Fruit fly (Drosophila melanogaster) whole organism, wandering third instar larva: ENCODE data around the gene CG46303.

Experiments
- Abd-B ChIP-seq: fragments of >200 bp; optimal IDR thresholded peaks from 2 replicates; lab custom pipeline; 2017; ENCODE audit warnings: missing biosample characterization, missing genetic modification characterization
- CG32264 ChIP-seq: fragments of 200-800 bp; sonication (Bioruptor generic); optimal IDR thresholded peaks from 2 replicates; lab custom pipeline; 2016; ENCODE audit warnings: missing biosample characterization, missing genetic modification characterization
- CG9705 ChIP-seq: fragments of 200-800 bp; sonication (Bioruptor generic); optimal IDR thresholded peaks from 2 replicates; lab custom pipeline; 2018; ENCODE audit warnings: missing biosample characterization, mild to moderate bottlenecking, missing genetic modification characterization
- CrebA ChIP-seq: fragments of 200-800 bp; sonication (Bioruptor generic); optimal IDR thresholded peaks from 2 replicates; lab custom pipeline; 2016; ENCODE audit warnings: missing biosample characterization, mild to moderate bottlenecking, missing genetic modification characterization, borderline replicate concordance
- GATAd ChIP-seq: sonication (Bioruptor generic); optimal IDR thresholded peaks from 2 replicates; lab custom pipeline; 2016; ENCODE audit warnings: missing biosample characterization, missing genetic modification characterization
- HLH106 ChIP-seq: fragments of 200-800 bp; optimal IDR thresholded peaks from 3 replicates; lab custom pipeline; 2019; ENCODE audit warnings: missing biosample characterization, mild to moderate bottlenecking, missing genetic modification characterization, moderate library complexity
- Hnf4 ChIP-seq: fragments of 200-800 bp; sonication (Bioruptor generic); optimal IDR thresholded peaks from 2 replicates; lab custom pipeline; 2016; ENCODE audit warnings: missing biosample characterization, mild to moderate bottlenecking, missing genetic modification characterization
- Hr78 ChIP-seq: fragments of >200 bp; optimal IDR thresholded peaks from 2 replicates; lab custom pipeline; 2017; ENCODE audit warnings: missing biosample characterization, missing genetic modification characterization
- Hr83 ChIP-seq: fragments of 200-300 bp; sonication (Bioruptor generic); optimal IDR thresholded peaks from 2 replicates; lab custom pipeline; 2016; ENCODE audit warnings: missing biosample characterization, mild to moderate bottlenecking, missing genetic modification characterization, moderate library complexity; ENCODE audit not compliant: poor library complexity, severe bottlenecking
- Jra ChIP-seq: sonication (Bioruptor generic); optimal IDR thresholded peaks from 2 replicates; lab custom pipeline; 2016; ENCODE audit warnings: missing biosample characterization, missing genetic modification characterization
- Mio ChIP-seq: sonication (Bioruptor generic); optimal IDR thresholded peaks from 2 replicates; lab custom pipeline; 2016; ENCODE audit warnings: missing biosample characterization, missing genetic modification characterization
- Myc ChIP-seq: fragments of >200 bp; optimal IDR thresholded peaks from 2 replicates; lab custom pipeline; 2017
- OdsH ChIP-seq: fragments of 200-800 bp; sonication (Bioruptor generic); optimal IDR thresholded peaks from 2 replicates; lab custom pipeline; 2016; ENCODE audit warnings: missing biosample characterization, mild to moderate bottlenecking, missing genetic modification characterization
- Rel ChIP-seq, 2 experiments: fragments of 200-800 bp; sonication (Bioruptor generic) in 1 of 2; optimal IDR thresholded peaks; 2 replicates in 1 of 2; 3 replicates in 1 of 2; lab custom pipeline; 2016 to 2019; ENCODE audit warnings: mild to moderate bottlenecking in 2 of 2, missing biosample characterization in 2 of 2, missing genetic modification characterization in 2 of 2, moderate library complexity in 1 of 2
- Sp1 ChIP-seq: fragments of 200-800 bp; sonication (Bioruptor generic); optimal IDR thresholded peaks from 3 replicates; lab custom pipeline; 2019; ENCODE audit warnings: missing biosample characterization, mild to moderate bottlenecking, missing genetic modification characterization, moderate library complexity
- br ChIP-seq: fragments of 200-800 bp; sonication (Bioruptor generic); optimal IDR thresholded peaks from 2 replicates; lab custom pipeline; 2016; ENCODE audit warnings: missing biosample characterization, missing genetic modification characterization
- brk ChIP-seq: fragments of 200-800 bp; sonication (Bioruptor generic); optimal IDR thresholded peaks from 2 replicates; lab custom pipeline; 2016; ENCODE audit warnings: missing biosample characterization, mild to moderate bottlenecking, missing genetic modification characterization
- dl ChIP-seq, 2 experiments: fragments of 175-275, 200-275 bp in 1 of 2; fragments of 200-275 bp in 1 of 2; sonication (Bioruptor generic); optimal IDR thresholded peaks; lab custom pipeline; 2018; ENCODE audit warnings: mild to moderate bottlenecking in 2 of 2, missing biosample characterization in 2 of 2, missing genetic modification characterization in 2 of 2, moderate library complexity in 2 of 2; ENCODE audit not compliant: partially characterized antibody in 2 of 2, insufficient read depth in 1 of 2
- dmrt93B ChIP-seq: fragments of 200-800 bp; sonication (Bioruptor generic); optimal IDR thresholded peaks from 2 replicates; lab custom pipeline; 2018; ENCODE audit warnings: missing biosample characterization, mild to moderate bottlenecking, missing genetic modification characterization
- dsf ChIP-seq: sonication (Bioruptor generic); optimal IDR thresholded peaks from 2 replicates; lab custom pipeline; 2016; ENCODE audit warnings: missing biosample characterization, missing genetic modification characterization, borderline replicate concordance
- ey ChIP-seq: fragments of 200-800 bp; sonication (Bioruptor generic); optimal IDR thresholded peaks from 2 replicates; lab custom pipeline; 2016; ENCODE audit warnings: missing biosample characterization, missing genetic modification characterization
- foxo ChIP-seq, 2 experiments: fragments of 200-800 bp; sonication (Bioruptor generic); optimal IDR thresholded peaks; 2 replicates in 1 of 2; 3 replicates in 1 of 2; lab custom pipeline; 2016 to 2017; ENCODE audit warnings: missing biosample characterization in 2 of 2, missing genetic modification characterization in 2 of 2
- fru ChIP-seq: fragments of 200-800 bp; sonication (Bioruptor generic); optimal IDR thresholded peaks from 3 replicates; lab custom pipeline; 2016; ENCODE audit warnings: missing biosample characterization, mild to moderate bottlenecking, missing genetic modification characterization
- h ChIP-seq: fragments of 200-800 bp; sonication (Bioruptor generic); optimal IDR thresholded peaks from 3 replicates; lab custom pipeline; 2016; ENCODE audit warnings: missing biosample characterization, mild to moderate bottlenecking, missing genetic modification characterization
- jim ChIP-seq: fragments of 175-275, 200-325 bp; sonication (Bioruptor generic); optimal IDR thresholded peaks from 2 replicates; lab custom pipeline; 2016; ENCODE audit warnings: missing biosample characterization, mild to moderate bottlenecking, missing genetic modification characterization
- lola ChIP-seq: fragments of >200 bp; optimal IDR thresholded peaks from 2 replicates; lab custom pipeline; 2017; ENCODE audit warnings: missing biosample characterization, missing genetic modification characterization
- pan ChIP-seq: fragments of >200 bp; optimal IDR thresholded peaks from 2 replicates; lab custom pipeline; 2017
- psq ChIP-seq: fragments of 200-800 bp; sonication (Bioruptor generic); optimal IDR thresholded peaks from 3 replicates; lab custom pipeline; 2017; ENCODE audit warnings: missing biosample characterization, mild to moderate bottlenecking, missing genetic modification characterization, moderate library complexity
- rgr ChIP-seq: fragments of 200-800 bp; sonication (Bioruptor generic); optimal IDR thresholded peaks from 3 replicates; lab custom pipeline; 2016; ENCODE audit warnings: missing biosample characterization, mild to moderate bottlenecking, missing genetic modification characterization
- sage ChIP-seq: fragments of 200-800 bp; sonication (Bioruptor generic); optimal IDR thresholded peaks from 2 replicates; lab custom pipeline; 2016; ENCODE audit warnings: missing biosample characterization, mild to moderate bottlenecking, missing genetic modification characterization
- sv ChIP-seq: fragments of 200-800 bp; sonication (Bioruptor generic); optimal IDR thresholded peaks from 3 replicates; lab custom pipeline; 2016; ENCODE audit warnings: missing biosample characterization, missing genetic modification characterization
- tai ChIP-seq: sonication (Bioruptor generic); optimal IDR thresholded peaks from 2 replicates; lab custom pipeline; 2016; ENCODE audit warnings: missing biosample characterization, missing genetic modification characterization
- usp ChIP-seq: fragments of >200 bp; optimal IDR thresholded peaks from 2 replicates; lab custom pipeline; 2017; ENCODE audit warnings: missing biosample characterization, missing genetic modification characterization
- woc ChIP-seq: sonication (Bioruptor generic); optimal IDR thresholded peaks from 2 replicates; lab custom pipeline; 2016; ENCODE audit warnings: missing biosample characterization, mild to moderate bottlenecking, missing genetic modification characterization

Gene CG46303

DNA sequence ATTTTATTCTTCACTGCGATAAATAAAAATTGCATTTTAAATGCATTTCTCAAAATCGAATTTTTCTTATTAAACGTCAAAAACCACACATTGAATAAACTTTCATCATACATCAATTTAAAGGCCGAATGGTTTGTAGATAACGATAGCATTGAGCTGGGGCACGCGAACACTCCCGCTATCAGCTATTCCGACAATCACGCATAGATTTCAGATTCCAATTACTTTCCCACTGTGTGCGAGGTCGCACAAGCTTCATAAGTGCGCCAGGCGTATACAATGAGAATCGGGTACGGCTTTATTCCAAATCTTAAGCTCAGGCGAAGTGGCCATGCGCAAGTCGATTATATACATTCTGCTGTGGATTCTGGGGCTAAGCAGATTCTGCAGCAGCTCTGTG, at the start of gene CG46303:
TSS of gene CG46303 (plus strand) at position 223 of the 400 bp plus-strand sequence.
- TF ChIP-seq CrebA (GFP tag; lab: Kevin White, UChicago) (no peak), h (GFP tag; lab: Kevin White, UChicago) (peak; percentile 51)

DNA sequence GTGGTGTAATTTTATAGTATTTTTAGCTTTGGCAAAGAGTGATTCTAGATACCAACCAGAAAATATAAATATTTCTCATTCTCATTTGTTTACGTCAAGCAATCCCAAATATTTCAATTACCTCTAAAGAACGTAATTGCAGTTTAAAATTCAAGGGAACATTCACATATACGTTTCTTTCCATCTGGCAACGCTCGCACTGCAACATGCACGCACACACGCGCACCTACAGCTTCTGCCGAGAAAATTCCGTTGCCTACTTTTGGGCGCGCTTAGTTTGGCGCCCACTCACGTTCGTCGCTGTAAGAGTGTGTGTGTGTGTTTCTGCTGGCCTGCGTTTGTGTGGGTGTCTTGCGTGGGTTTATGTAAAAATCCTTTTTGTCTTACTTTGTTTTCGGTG, 49.3 kb upstream of the CG46303 start:
- TF ChIP-seq Myc (lab: Kevin White, UChicago): no peak
- TF ChIP-seq CrebA (GFP tag; lab: Kevin White, UChicago): no peak
- TF ChIP-seq Hr83 (GFP tag; lab: Kevin White, UChicago): no peak
- no peak for TF ChIP-seq tai (GFP tag; lab: Kevin White, UChicago)
- no peak for TF ChIP-seq ey (GFP tag; lab: Kevin White, UChicago)
- TF ChIP-seq dl (GFP tag; optimal IDR thresholded peaks at IDR 0.05; lab: Kevin White, UChicago; ENCODE audit: insufficient read depth in 1 of 2, partially characterized antibody in 2 of 2): no peak
- TF ChIP-seq Abd-B (GFP tag; lab: Kevin White, UChicago): no peak
- no peak for TF ChIP-seq pan (lab: Kevin White, UChicago)
- TF ChIP-seq, all 38 proteins: peak for 0

DNA sequence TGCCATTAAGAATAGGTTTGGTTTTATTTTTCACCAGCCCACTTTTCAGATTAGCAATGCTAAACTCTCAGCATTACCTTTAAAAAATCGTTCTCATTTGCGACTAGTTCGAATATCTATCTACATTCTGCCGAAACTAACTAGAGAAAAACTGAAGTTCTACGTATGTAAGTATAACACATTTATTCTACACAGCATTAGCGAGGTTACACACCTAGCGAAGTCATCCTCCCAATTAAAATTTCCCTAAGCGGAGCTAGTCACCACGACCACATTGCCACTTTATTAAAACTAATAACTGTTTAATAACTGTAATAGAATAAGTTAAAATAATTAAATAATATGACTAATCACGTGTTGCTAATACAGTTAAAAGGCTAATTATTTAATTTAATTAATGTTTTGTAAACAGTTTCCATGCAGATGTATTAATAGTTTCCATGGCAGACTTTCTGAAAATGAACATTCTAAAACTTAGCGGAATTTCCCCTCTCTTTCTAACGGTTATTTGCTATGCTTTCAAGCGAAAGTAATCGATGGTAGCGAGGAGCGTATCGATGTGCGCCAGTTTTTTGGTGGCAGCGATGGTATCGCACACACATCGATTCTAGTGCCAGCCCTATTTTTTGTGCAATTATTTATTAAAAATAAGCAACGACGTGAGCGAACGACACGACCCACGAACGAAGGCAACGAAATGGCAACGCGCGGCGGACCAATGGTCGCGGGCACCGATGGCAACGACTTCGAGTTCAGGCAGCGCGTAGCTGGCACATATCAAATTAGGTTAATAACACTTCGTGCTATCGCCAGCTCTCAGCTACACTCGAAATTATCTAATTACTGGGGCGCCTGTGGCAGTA, 42.8 kb upstream of the CG46303 start, which contains the start of gene jagn:
TSS of gene jagn (plus strand) at position 585 of the 863 bp plus-strand sequence.
- TF ChIP-seq OdsH (GFP tag; lab: Kevin White, UChicago) (peak; percentile 47), dsf (GFP tag; lab: Kevin White, UChicago) (peak; percentile 63), ey (GFP tag; lab: Kevin White, UChicago) (peak; percentile 51), woc (no peak), tai (GFP tag; lab: Kevin White, UChicago) (no peak), HLH106 (tag; lab: Kevin White, UChicago) (peak; percentile 41), sage (GFP tag; lab: Kevin White, UChicago) (peak; percentile 57), brk (GFP tag; lab: Kevin White, UChicago) (no peak), h (GFP tag; lab: Kevin White, UChicago) (peak; percentile 63), fru (GFP tag; lab: Kevin White, UChicago) (peak; percentile 43), foxo (GFP tag; optimal IDR thresholded peaks at IDR 0.05; lab: Kevin White, UChicago) (peak in 1 of 2 experiments; percentile 56), Rel (GFP tag; optimal IDR thresholded peaks at IDR 0.05; lab: Kevin White, UChicago) (no peak), Rel (tag; optimal IDR thresholded peaks at IDR 0.05; lab: Kevin White, UChicago) (peak; percentile 63), usp (GFP tag; lab: Kevin White, UChicago) (no peak), Mio (GFP tag; lab: Kevin White, UChicago) (peak; percentile 29), CG32264 (GFP tag; lab: Kevin White, UChicago) (peak; percentile 26), jim (peak; percentile 80), Sp1 (peak; percentile 9), lola (GFP tag; lab: Kevin White, UChicago) (no peak), Myc (lab: Kevin White, UChicago) (peak; percentile 85), psq (peak; percentile 50), GATAd (GFP tag; lab: Kevin White, UChicago) (peak; percentile 68), br (GFP tag; lab: Kevin White, UChicago) (peak; percentile 55), rgr (GFP tag; lab: Kevin White, UChicago) (peak; percentile 75), Abd-B (GFP tag; lab: Kevin White, UChicago) (no peak), pan (lab: Kevin White, UChicago) (no peak), CG9705 (GFP tag; lab: Kevin White, UChicago) (peak; percentile 31), Hr78 (GFP tag; lab: Kevin White, UChicago) (no peak), Jra (GFP tag; lab: Kevin White, UChicago) (peak; percentile 68), dmrt93B (GFP tag; lab: Kevin White, UChicago) (peak; percentile 49), Hr83 (GFP tag; lab: Kevin White, UChicago) (peak; percentile 95), Hnf4 (GFP tag; lab: Kevin White, UChicago) (no peak), sv (GFP tag; lab: Kevin White, UChicago) (peak; percentile 52)
